Fruit fly (Drosophila melanogaster) S2 (cell line): ENCODE data around the gene pum.

ENCODE experiments used
- CG8478 ChIP-seq: fragments of >200 bp; optimal IDR thresholded peaks from 2 replicates; lab custom pipeline; 2018
- CTCF ChIP-seq, 2 experiments: fragments of >200 bp; optimal IDR thresholded peaks; 2 replicates each; lab custom pipeline; 2018

DNA sequence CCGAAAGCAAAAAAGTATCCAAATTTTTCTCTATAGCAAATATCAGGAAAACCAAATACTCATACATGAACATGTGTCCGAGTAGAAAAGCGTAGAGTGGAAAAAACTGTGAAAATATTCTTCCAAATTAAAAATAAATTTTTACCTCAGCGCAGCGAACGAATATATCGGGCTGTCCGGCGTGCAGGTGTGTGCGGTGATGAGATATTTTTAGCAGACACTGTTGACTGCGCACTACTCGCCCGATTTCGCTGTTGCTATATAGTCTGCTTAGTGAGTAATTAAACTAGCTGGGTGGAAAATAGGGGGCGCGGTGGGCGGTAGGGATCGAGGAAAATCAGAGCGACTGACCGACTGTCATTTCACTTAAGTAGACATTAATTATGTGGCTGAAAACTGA is 107.3 kb downstream of the pum start:
- TF ChIP-seq CTCF (optimal IDR thresholded peaks at IDR 0.05; lab: Kevin White, UChicago) (no peak), CG8478 (lab: Kevin White, UChicago) (no peak)
